Fruit fly (Drosophila melanogaster) whole organism, adult: ENCODE results near the gene CG13640.

Source experiments
- CG11617 ChIP-seq: fragments of 200-800 bp; sonication (Bioruptor generic); optimal IDR thresholded peaks from 2 replicates; lab custom pipeline; 2017; ENCODE audit warnings: mild to moderate bottlenecking, missing biosample characterization, missing genetic modification reagents, missing genetic modification characterization
- CG12768 ChIP-seq: fragments of 200-800 bp; sonication (Bioruptor generic); optimal IDR thresholded peaks from 2 replicates; lab custom pipeline; 2017; ENCODE audit warnings: missing biosample characterization, missing genetic modification characterization, mild to moderate bottlenecking, moderate library complexity, missing genetic modification reagents
- CG1620 ChIP-seq: fragments of 200-800 bp; sonication (Bioruptor generic); optimal IDR thresholded peaks from 2 replicates; lab custom pipeline; 2016; ENCODE audit warnings: missing biosample characterization, missing genetic modification characterization
- CG7045 ChIP-seq: fragments of 200-800 bp; sonication (Bioruptor generic); optimal IDR thresholded peaks from 2 replicates; lab custom pipeline; 2017; ENCODE audit warnings: missing biosample characterization, mild to moderate bottlenecking, missing genetic modification characterization
- Clk ChIP-seq: fragments of 200-800 bp; sonication (Bioruptor generic); optimal IDR thresholded peaks from 2 replicates; lab custom pipeline; 2017; ENCODE audit warnings: missing biosample characterization, missing genetic modification characterization
- bab1 ChIP-seq: fragments of 200-800 bp; sonication (Bioruptor generic); optimal IDR thresholded peaks from 3 replicates; lab custom pipeline; 2019; ENCODE audit warnings: missing biosample characterization, mild to moderate bottlenecking, missing genetic modification characterization, moderate library complexity
- cic ChIP-seq: fragments of 200-800 bp; sonication (Bioruptor generic); optimal IDR thresholded peaks from 2 replicates; lab custom pipeline; 2017; ENCODE audit warnings: missing biosample characterization, mild to moderate bottlenecking, missing genetic modification characterization, moderate library complexity
- ovo ChIP-seq: fragments of 200-800 bp; sonication (Bioruptor generic); optimal IDR thresholded peaks from 2 replicates; lab custom pipeline; 2016; ENCODE audit warnings: missing biosample characterization, missing genetic modification characterization
- pad ChIP-seq: fragments of 200-800 bp; sonication (Bioruptor generic); optimal IDR thresholded peaks from 3 replicates; lab custom pipeline; 2017; ENCODE audit warnings: missing biosample characterization, missing genetic modification characterization, mild to moderate bottlenecking, moderate library complexity, missing genetic modification reagents
- toe ChIP-seq: fragments of 200-800 bp; sonication (Bioruptor generic); optimal IDR thresholded peaks from 2 replicates; lab custom pipeline; 2016; ENCODE audit warnings: missing biosample characterization, missing genetic modification characterization

DNA sequence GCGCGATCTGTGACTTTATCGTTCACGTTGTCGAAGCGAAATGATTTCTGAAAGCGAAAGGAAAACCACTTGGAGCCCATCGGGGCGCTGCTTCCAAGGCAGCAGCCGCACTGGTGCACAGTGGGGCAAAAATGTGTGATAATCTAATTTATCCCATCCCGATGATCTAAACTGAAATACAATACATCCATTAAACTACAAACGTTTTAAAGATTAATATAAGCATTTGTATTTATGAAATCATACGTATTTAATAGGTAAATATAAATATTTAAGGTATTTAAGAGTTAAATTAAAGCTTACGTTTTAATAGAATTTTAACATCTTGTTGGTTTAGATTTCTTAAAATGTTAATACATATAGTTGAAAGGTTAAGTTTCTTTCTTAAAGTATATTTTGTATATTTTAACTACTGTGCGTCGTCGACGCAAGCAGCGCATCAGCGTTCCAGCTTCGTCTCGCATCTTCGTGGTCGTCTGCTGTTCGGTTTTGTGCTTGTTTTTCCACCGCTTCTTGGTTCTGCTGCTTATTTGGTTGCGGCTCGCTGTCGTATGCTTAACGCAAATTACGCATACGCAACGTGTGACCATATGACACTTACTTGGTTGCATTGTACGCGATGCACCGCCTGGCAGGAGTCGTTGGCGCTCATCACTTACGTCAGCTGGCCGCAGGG, 44.1 kb upstream of the CG13640 start, which contains the start of gene CG13643:
- no peak for TF ChIP-seq ovo
- TF ChIP-seq bab1 (GFP tag; lab: Kevin White, UChicago) = no peak
- TF ChIP-seq CG7045 (GFP tag; lab: Kevin White, UChicago) = no peak
- no peak for TF ChIP-seq cic
- TF ChIP-seq CG11617 (GFP tag; lab: Kevin White, UChicago) = no peak
- TF ChIP-seq CG12768 (GFP tag; lab: Kevin White, UChicago) = no peak
- no peak for TF ChIP-seq pad (GFP tag; lab: Kevin White, UChicago)
- TF ChIP-seq CG1620 (GFP tag; lab: Kevin White, UChicago) = no peak
- TF ChIP-seq Clk (GFP tag; lab: Kevin White, UChicago) = no peak
- TF ChIP-seq toe = no peak
